Worm (Caenorhabditis elegans) whole organism, late embryonic: ENCODE measurements around the gene gasr-8.

Experiments used
- C38D4.7 ChIP-seq: fragments of 200-800 bp; sonication (Bioruptor generic); optimal IDR thresholded peaks from 2 replicates; lab custom pipeline; 2018; ENCODE audit warnings: mild to moderate bottlenecking, missing genetic modification characterization, moderate library complexity, missing compliant biosample characterization
- K09A11.1 ChIP-seq: sonication (generic microtip); optimal IDR thresholded peaks from 2 replicates; lab custom pipeline; 2017; ENCODE audit warnings: antibody characterized with exemption, mild to moderate bottlenecking, missing genetic modification characterization, missing compliant biosample characterization; ENCODE audit not compliant: insufficient read depth
- T23F11.4 ChIP-seq: fragments of 200-800 bp; sonication (Bioruptor generic); optimal IDR thresholded peaks from 2 replicates; lab custom pipeline; 2018; ENCODE audit warnings: mild to moderate bottlenecking, missing genetic modification characterization, missing compliant biosample characterization
- Y22D7AL.16 ChIP-seq: sonication (generic microtip); optimal IDR thresholded peaks from 2 replicates; lab custom pipeline; 2016; ENCODE audit warnings: missing genetic modification characterization, missing compliant biosample characterization
- ama-1 ChIP-seq: fragments of 150-350 bp; optimal IDR thresholded peaks from 2 replicates; lab custom pipeline; 2014
- ceh-18 ChIP-seq: sonication (generic microtip); optimal IDR thresholded peaks from 2 replicates; lab custom pipeline; 2016; ENCODE audit warnings: missing genetic modification characterization, missing compliant biosample characterization
- ceh-2 ChIP-seq: sonication (generic microtip); optimal IDR thresholded peaks from 2 replicates; lab custom pipeline; 2016; ENCODE audit warnings: missing genotype, missing genetic modification characterization, missing compliant biosample characterization
- ceh-6 ChIP-seq: fragments of 200-800 bp; sonication (Bioruptor generic); optimal IDR thresholded peaks from 2 replicates; lab custom pipeline; 2018; ENCODE audit warnings: mild to moderate bottlenecking, missing genetic modification characterization, missing compliant biosample characterization
- elt-4 ChIP-seq: sonication (generic microtip); optimal IDR thresholded peaks from 2 replicates; lab custom pipeline; 2016; ENCODE audit warnings: missing genetic modification characterization, missing compliant biosample characterization
- ets-4 ChIP-seq: sonication (generic microtip); optimal IDR thresholded peaks from 2 replicates; lab custom pipeline; 2016; ENCODE audit warnings: missing genetic modification characterization, missing compliant biosample characterization
- fax-1 ChIP-seq: sonication (generic microtip); optimal IDR thresholded peaks from 2 replicates; lab custom pipeline; 2016; ENCODE audit warnings: missing genotype, missing genetic modification characterization, missing compliant biosample characterization
- gmeb-2 ChIP-seq: sonication (generic microtip); optimal IDR thresholded peaks from 2 replicates; lab custom pipeline; 2016; ENCODE audit warnings: missing genetic modification characterization, inconsistent platforms, missing compliant biosample characterization
- hlh-13 ChIP-seq: fragments of 200-800 bp; sonication (Bioruptor generic); optimal IDR thresholded peaks from 2 replicates; lab custom pipeline; 2018; ENCODE audit warnings: mild to moderate bottlenecking, missing genetic modification characterization, missing compliant biosample characterization
- hlh-15 ChIP-seq: sonication (generic microtip); optimal IDR thresholded peaks from 2 replicates; lab custom pipeline; 2016; ENCODE audit warnings: missing genetic modification characterization, missing compliant biosample characterization
- hlh-30 ChIP-seq: sonication (generic microtip); optimal IDR thresholded peaks from 2 replicates; lab custom pipeline; 2017; ENCODE audit warnings: antibody characterized with exemption, missing genetic modification characterization, missing compliant biosample characterization; ENCODE audit not compliant: insufficient read depth
- hlh-6 ChIP-seq: sonication (generic microtip); optimal IDR thresholded peaks from 2 replicates; lab custom pipeline; 2016; ENCODE audit warnings: missing genotype, missing genetic modification characterization, missing compliant biosample characterization
- hlh-8 ChIP-seq: sonication (generic microtip); optimal IDR thresholded peaks from 2 replicates; lab custom pipeline; 2016; ENCODE audit warnings: missing genotype, missing genetic modification characterization, missing compliant biosample characterization
- lin-11 ChIP-seq: fragments of 200-800 bp; sonication (Bioruptor generic); optimal IDR thresholded peaks from 2 replicates; lab custom pipeline; 2018; ENCODE audit warnings: mild to moderate bottlenecking, missing genetic modification characterization, missing compliant biosample characterization
- madf-2 ChIP-seq: sonication (generic microtip); optimal IDR thresholded peaks from 2 replicates; lab custom pipeline; 2017; ENCODE audit warnings: missing genetic modification characterization, missing compliant biosample characterization
- nhr-11 ChIP-seq: fragments of 150-350 bp; optimal IDR thresholded peaks from 2 replicates; lab custom pipeline; 2014; ENCODE audit warnings: missing biosample characterization, missing genetic modification characterization
- npax-4 ChIP-seq: sonication (generic microtip); optimal IDR thresholded peaks from 2 replicates; lab custom pipeline; 2016; ENCODE audit warnings: missing genetic modification characterization, missing compliant biosample characterization
- odd-2 ChIP-seq: sonication (generic microtip); optimal IDR thresholded peaks from 2 replicates; lab custom pipeline; 2017; ENCODE audit warnings: antibody characterized with exemption, mild to moderate bottlenecking, missing genetic modification characterization, missing compliant biosample characterization
- pag-3 ChIP-seq: sonication (generic microtip); optimal IDR thresholded peaks from 2 replicates; lab custom pipeline; 2016; ENCODE audit warnings: missing compliant biosample characterization, missing genetic modification characterization, borderline replicate concordance
- pax-1 ChIP-seq: fragments of 150-350 bp; optimal IDR thresholded peaks from 2 replicates; lab custom pipeline; 2014; ENCODE audit warnings: missing biosample characterization, missing genetic modification characterization
- sdc-2 ChIP-seq: sonication (generic microtip); optimal IDR thresholded peaks from 2 replicates; lab custom pipeline; 2016; ENCODE audit warnings: missing genotype, missing genetic modification characterization, missing compliant biosample characterization
- sox-2 ChIP-seq: fragments of 200-800 bp; sonication (Bioruptor generic); IDR thresholded peaks from 2 replicates; pipeline ENCODE4 v1.3.6; 2022; ENCODE audit warnings: missing genetic modification reagents, missing genetic modification characterization, missing compliant biosample characterization
- sox-4 ChIP-seq: sonication (generic microtip); optimal IDR thresholded peaks from 2 replicates; lab custom pipeline; 2017; ENCODE audit warnings: mild to moderate bottlenecking, missing genetic modification characterization, inconsistent platforms, missing compliant biosample characterization
- tbx-7 ChIP-seq: sonication (generic microtip); optimal IDR thresholded peaks from 2 replicates; lab custom pipeline; 2016; ENCODE audit warnings: missing genotype, missing genetic modification characterization, missing compliant biosample characterization
- ttx-3 ChIP-seq: sonication (generic microtip); optimal IDR thresholded peaks from 2 replicates; lab custom pipeline; 2016; ENCODE audit warnings: missing genetic modification reagents, missing genetic modification characterization, missing compliant biosample characterization
- unc-3 ChIP-seq, 2 experiments: fragments of 200-800 bp in 1 of 2; sonication (Bioruptor generic) in 1 of 2; sonication (generic microtip) in 1 of 2; conservative IDR thresholded peaks in 1 of 2; optimal IDR thresholded peaks in 1 of 2; 2 replicates each; pipeline versions ENCODE4 v1.3.6 to Lab custom; 2016 to 2022; ENCODE audit warnings: missing compliant biosample characterization in 2 of 2, missing genetic modification characterization in 2 of 2, missing genetic modification reagents in 1 of 2
- unc-42 ChIP-seq: sonication (generic microtip); optimal IDR thresholded peaks from 2 replicates; lab custom pipeline; 2016; ENCODE audit warnings: missing genotype, missing genetic modification characterization, missing compliant biosample characterization
- unc-55 ChIP-seq: sonication (generic microtip); optimal IDR thresholded peaks from 2 replicates; lab custom pipeline; 2017; ENCODE audit warnings: missing biosample characterization, missing genetic modification reagents, missing genetic modification characterization
- unc-86 ChIP-seq: sonication (generic microtip); optimal IDR thresholded peaks from 2 replicates; lab custom pipeline; 2016; ENCODE audit warnings: missing genetic modification characterization, missing compliant biosample characterization
- zip-5 ChIP-seq: sonication (generic microtip); optimal IDR thresholded peaks from 2 replicates; lab custom pipeline; 2016; ENCODE audit warnings: missing genetic modification characterization, missing compliant biosample characterization
- ztf-16 ChIP-seq: sonication (generic microtip); optimal IDR thresholded peaks from 2 replicates; lab custom pipeline; 2017; ENCODE audit warnings: missing genetic modification characterization, missing compliant biosample characterization

The gasr-8 gene

DNA sequence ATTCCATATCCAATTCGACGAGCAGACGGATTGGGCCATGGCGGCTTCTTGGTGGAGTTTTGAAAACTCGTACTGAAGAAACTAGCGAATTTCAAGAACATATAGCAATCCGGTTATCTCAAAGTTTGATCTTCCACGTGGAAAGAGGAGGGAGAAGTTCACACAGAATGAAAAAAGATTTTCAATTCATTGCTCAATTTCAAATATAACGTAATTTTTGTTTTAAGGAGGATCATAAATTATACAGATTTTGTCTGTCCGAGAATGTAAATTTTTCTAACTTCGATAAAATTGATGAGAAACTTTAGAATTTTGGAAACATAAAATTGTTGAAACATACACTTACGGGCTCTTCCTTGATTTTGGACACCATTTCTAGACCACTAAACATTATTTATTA, 39.8 kb downstream of the gasr-8 start, which contains the start of gene Y50E8A.2:
TSS of gene Y50E8A.2 (minus strand) at position 101 of the 400 bp plus-strand sequence.
- no peak for TF ChIP-seq npax-4 (tag; lab: Kevin White, UChicago)
- no peak for TF ChIP-seq madf-2 (tag; lab: Kevin White, UChicago)
- TF ChIP-seq ceh-6, result no peak
- TF ChIP-seq ceh-2 (tag; lab: Kevin White, UChicago), result no peak
- TF ChIP-seq elt-4 (tag; lab: Kevin White, UChicago), result no peak
- no peak for TF ChIP-seq C38D4.7 (GFP tag; lab: Kevin White, UChicago)
- no peak for TF ChIP-seq hlh-15 (tag; lab: Kevin White, UChicago)
- TF ChIP-seq ttx-3, result no peak

DNA sequence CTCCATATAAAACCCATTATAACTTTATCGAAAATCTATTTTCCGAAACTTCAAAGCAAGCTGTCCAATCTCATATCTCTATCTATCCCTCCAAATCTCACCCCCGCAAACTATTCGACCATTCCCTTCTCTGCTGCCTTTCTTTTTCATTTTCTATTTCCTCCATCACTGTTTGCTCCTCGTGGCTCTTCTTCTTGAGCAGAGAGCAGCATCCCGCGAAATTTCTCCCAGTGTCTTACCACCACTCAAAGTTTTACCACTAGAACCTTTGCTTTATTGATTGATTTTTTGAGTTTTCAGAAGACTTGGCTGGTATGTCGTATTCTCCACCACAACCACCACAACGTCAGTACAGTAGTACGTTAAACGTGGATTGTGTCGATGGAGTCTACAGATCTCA, 40.4 kb downstream of the gasr-8 start, which contains the start of gene oig-3:
TSS of gene oig-3 (plus strand) at position 301 of the 400 bp plus-strand sequence.
- TF ChIP-seq madf-2 (tag; lab: Kevin White, UChicago) (no peak), ets-4 (tag; lab: Kevin White, UChicago) (no peak), unc-86 (tag; lab: Kevin White, UChicago) (no peak), hlh-13 (no peak), ceh-18 (tag; lab: Kevin White, UChicago) (no peak), unc-55 (GFP tag; lab: Kevin White, UChicago) (no peak), sox-2 (no peak), sdc-2 (tag; lab: Kevin White, UChicago) (no peak), pax-1 (tag; lab: Kevin White, UChicago) (no peak), hlh-15 (tag; lab: Kevin White, UChicago) (no peak), T23F11.4 (GFP tag; lab: Kevin White, UChicago) (no peak), fax-1 (tag; lab: Kevin White, UChicago) (no peak), K09A11.1 (no peak), tbx-7 (no peak), nhr-11 (tag; lab: Kevin White, UChicago) (no peak)
- TF ChIP-seq, all 69 proteins: peak for 0

DNA sequence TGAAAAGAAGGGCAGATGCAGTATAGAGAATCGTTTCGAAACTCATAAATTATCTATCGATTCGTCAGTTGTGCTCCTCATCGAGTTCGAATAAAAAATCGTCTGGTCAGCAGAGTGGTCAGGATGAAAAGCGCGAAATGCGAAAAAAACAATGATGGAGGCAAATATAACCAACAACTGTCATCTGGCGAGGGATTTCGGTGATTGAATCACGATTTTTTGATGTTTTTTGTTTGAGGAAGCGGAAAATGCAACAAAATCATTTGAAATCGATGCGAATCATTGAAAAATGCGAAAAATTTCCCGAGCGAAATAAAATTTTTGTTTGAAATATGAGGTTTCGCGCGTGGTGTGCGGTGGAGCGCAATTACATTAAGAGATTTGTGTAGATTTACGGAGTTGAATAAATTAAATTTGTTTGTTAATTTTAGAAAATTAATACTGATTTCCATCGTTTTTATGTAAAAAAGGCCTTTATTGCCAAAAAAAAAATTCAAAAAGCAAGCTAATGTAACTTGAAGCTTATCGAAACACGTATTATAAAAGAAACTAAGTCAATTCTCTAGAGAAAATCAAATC, 45.4 kb downstream of the gasr-8 start, which contains the start of gene unc-61:
TSS of gene unc-61 (minus strand) at position 51 of the 579 bp plus-strand sequence.
- no peak for TF ChIP-seq hlh-8
- peak; percentile 90 for TF ChIP-seq unc-42 (tag; lab: Kevin White, UChicago)
- TF ChIP-seq Y22D7AL.16 (tag; lab: Kevin White, UChicago), result no peak

DNA sequence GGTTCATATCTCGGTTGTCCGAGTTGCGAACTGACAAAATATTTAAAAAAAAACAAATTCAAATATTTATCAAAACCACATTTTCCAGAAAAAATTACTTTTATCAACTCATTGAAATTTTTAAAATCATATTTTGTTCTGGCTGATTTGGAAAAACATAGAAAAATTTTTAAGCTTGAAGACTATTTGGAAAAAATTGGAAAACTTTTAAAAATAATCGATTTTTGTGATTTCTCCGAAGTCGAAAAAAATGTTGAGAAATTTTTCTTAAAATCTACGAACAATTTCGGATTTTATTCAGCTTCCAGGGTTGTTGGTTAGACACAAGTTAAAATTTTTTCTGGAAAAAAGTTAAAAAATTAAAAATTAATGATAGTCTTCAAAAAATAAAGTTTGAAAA, 47.9 kb downstream of the gasr-8 start, which contains the start of gene Y50E8A.5:
TSS of gene Y50E8A.5 (minus strand) at position 101 of the 400 bp plus-strand sequence.
- no peak for TF ChIP-seq ztf-16 (tag; lab: Kevin White, UChicago)
- TF ChIP-seq sox-4, result no peak
- TF ChIP-seq sox-2, result no peak
- no peak for TF ChIP-seq pag-3 (tag; lab: Kevin White, UChicago)
- TF ChIP-seq lin-11 (tag; lab: Kevin White, UChicago), result no peak
- TF ChIP-seq odd-2 (tag; lab: Kevin White, UChicago), result no peak
- no peak for TF ChIP-seq gmeb-2 (tag; lab: Kevin White, UChicago)
- no peak for TF ChIP-seq hlh-6
- TF ChIP-seq npax-4 (tag; lab: Kevin White, UChicago), result no peak
- TF ChIP-seq ttx-3, result no peak
- TF ChIP-seq ama-1 (lab: Kevin White, UChicago), result no peak
- TF ChIP-seq unc-3 (GFP tag; conservative IDR thresholded peaks at IDR 0.05; lab: Robert Waterston, UW), result no peak
- no peak for TF ChIP-seq unc-3 (tag; optimal IDR thresholded peaks at IDR 0.05; lab: Kevin White, UChicago)
- no peak for TF ChIP-seq hlh-30
- TF ChIP-seq unc-86 (tag; lab: Kevin White, UChicago), result no peak
- no peak for TF ChIP-seq zip-5 (tag; lab: Kevin White, UChicago)
